Fruit fly (Drosophila melanogaster): ENCODE results near the gene Pka-R1.

dm6 chr3L:20883969-20884368, 68.1 kb downstream of the Pka-R1 start:
- TF ChIP-seq vri (GFP tag; optimal IDR thresholded peaks at IDR 0.05) = no peak
- no peak for TF ChIP-seq CG8319 (GFP tag; optimal IDR thresholded peaks at IDR 0.05)
- no peak for TF ChIP-seq fkh (GFP tag; optimal IDR thresholded peaks at IDR 0.05)
- no peak for TF ChIP-seq OdsH (GFP tag; optimal IDR thresholded peaks at IDR 0.05)
